Fruit fly (Drosophila melanogaster) whole organism: ENCODE measurements around the gene ich.

ENCODE experiments used
- Dll ChIP-seq: fragments of >200 bp; optimal IDR thresholded peaks from 2 replicates; lab custom pipeline; 2017
- psq ChIP-seq: fragments of >200 bp; optimal IDR thresholded peaks from 2 replicates; lab custom pipeline; 2017
- usp ChIP-seq: fragments of >200 bp; optimal IDR thresholded peaks from 2 replicates; lab custom pipeline; 2017; ENCODE audit warnings: missing biosample characterization, missing genetic modification characterization, mixed read lengths

dm6 chr3R:8932741-8933140 is 30.1 kb downstream of the ich start:
- TF ChIP-seq psq (lab: Kevin White, UChicago), result no peak
- no peak for TF ChIP-seq Dll (lab: Kevin White, UChicago)
- TF ChIP-seq usp (GFP tag; lab: Kevin White, UChicago), result no peak
